Worm (Caenorhabditis elegans): Measurements from ENCODE around the gene C27B7.9.

DNA sequence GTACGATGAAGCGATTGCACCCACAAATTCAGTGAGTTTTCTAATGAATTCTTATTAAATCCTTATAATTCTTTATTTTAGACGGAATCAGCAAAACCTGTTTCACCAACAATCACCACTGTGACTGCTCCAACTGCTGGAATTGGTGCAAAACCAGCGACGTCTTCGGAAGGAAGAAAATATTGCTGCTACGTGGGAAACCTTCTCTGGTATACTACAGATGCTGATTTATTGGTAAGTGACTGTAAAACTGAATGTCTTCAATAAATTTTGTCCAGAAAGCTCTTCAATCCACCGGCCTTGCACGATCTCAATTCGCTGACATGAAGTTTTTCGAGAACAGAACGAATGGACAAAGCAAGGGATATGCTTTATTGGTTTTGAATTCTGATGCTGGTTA lies 10.6 kb upstream of the C27B7.9 start:
- TF ChIP-seq T22C8.4 (GFP tag; IDR thresholded peaks at IDR 0.05), result no peak
- TF ChIP-seq flt-1 (GFP tag; IDR thresholded peaks at IDR 0.05), result no peak
- TF ChIP-seq med-1 (GFP tag; optimal IDR thresholded peaks at IDR 0.05; ENCODE audit: insufficient read depth), result no peak
